Worm (Caenorhabditis elegans): Measurements from ENCODE around the gene zhit-1.

zhit-1 gene

DNA sequence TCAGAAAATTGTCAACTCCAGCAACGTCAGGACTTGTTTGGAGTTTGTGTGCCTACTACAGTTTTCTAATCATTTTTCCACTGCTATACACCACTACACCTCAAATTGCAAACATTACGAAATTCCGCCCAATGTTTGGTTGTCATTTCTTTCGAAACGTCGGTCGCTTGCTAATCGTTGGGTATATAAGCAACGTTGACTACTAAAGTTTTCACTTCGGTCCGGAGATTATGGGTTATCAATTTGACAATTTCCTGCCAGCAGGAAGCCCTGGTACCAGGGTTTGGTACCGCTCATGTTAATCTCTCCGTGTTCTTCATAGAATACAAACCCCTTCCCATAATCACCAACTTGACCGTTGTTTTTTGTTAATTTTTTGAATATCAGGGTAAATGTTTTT, 20.3 kb downstream of the zhit-1 start (continued):
- 0 out of 2 replicates have a peak, but pooled peaks have one; percentile 63 for TF ChIP-seq egl-43 (GFP tag; IDR thresholded peaks at IDR 0.05)
- TF ChIP-seq mxl-3 (GFP tag; optimal IDR thresholded peaks at IDR 0.05): peak; percentile 35
- TF ChIP-seq dmd-8 (GFP tag; IDR thresholded peaks at IDR 0.05): peak; percentile 68; the same call in 1 of the 2 replicates
- TF ChIP-seq daf-16 (GFP tag; optimal IDR thresholded peaks at IDR 0.05): peak in 1 of 2 experiments; percentile 44
- TF ChIP-seq daf-16 (tag; optimal IDR thresholded peaks at IDR 0.05): peak; percentile 90
- no peak for TF ChIP-seq hlh-11 (tag; optimal IDR thresholded peaks at IDR 0.05)
- peak; percentile 98 for TF ChIP-seq aha-1 (tag)
- no peak for TF ChIP-seq ZK337.2 (GFP tag; IDR thresholded peaks at IDR 0.05)
- TF ChIP-seq unc-39 (tag; optimal IDR thresholded peaks at IDR 0.05): no peak
- 0 out of 2 replicates have a peak, but pooled peaks have one; percentile 56 for TF ChIP-seq daf-19 (GFP tag; conservative IDR thresholded peaks at IDR 0.05)
- TF ChIP-seq lin-38 (GFP tag; IDR thresholded peaks at IDR 0.05): peak; percentile 54
- peak in 1 of 2 experiments; percentile 79 for TF ChIP-seq lsy-2 (tag; optimal IDR thresholded peaks at IDR 0.05)
- 0 out of 2 replicates have a peak, but pooled peaks have one; percentile 18 for TF ChIP-seq tra-1 (GFP tag; IDR thresholded peaks at IDR 0.05)
- no peak for TF ChIP-seq nhr-111 (GFP tag; optimal IDR thresholded peaks at IDR 0.05)
- peak; percentile 25 for TF ChIP-seq nhr-77 (tag; optimal IDR thresholded peaks at IDR 0.05)
- TF ChIP-seq ceh-82 (tag; optimal IDR thresholded peaks at IDR 0.05): no peak

- peak; percentile 76 for TF ChIP-seq fkh-10 (GFP tag; optimal IDR thresholded peaks at IDR 0.05)
- no peak for TF ChIP-seq hlh-11 (tag; optimal IDR thresholded peaks at IDR 0.05)
Observed at ce11 chrV:5571691-5572090, 24.7 kb downstream of the zhit-1 start.

DNA sequence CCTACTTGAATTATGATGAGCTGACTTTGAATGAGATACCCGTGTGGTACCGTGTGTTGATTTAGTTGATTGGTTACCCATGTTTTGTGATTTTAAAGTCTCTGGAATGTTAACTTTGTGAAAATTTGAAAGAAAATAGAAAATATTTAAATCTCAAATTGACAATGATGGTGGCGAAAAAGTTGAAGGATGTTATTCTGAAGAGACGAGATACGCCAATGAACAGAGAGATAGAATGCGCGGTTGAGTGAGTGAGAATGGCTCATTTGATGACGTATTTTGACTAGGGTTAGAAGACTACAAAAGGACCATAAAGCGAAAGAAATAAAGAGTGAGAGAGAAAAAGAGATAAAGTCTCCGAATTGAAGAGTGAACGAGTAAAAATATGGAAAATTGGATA, 25.9 kb downstream of the zhit-1 start, which contains the start of gene glb-6:
glb-6 (minus strand) TSS at position 101 of the 400 bp plus-strand sequence.
- TF ChIP-seq Y75B8A.6 (GFP tag; IDR thresholded peaks at IDR 0.05) (no peak), nhr-11 (tag; optimal IDR thresholded peaks at IDR 0.05) (no peak), daf-12 (tag; optimal IDR thresholded peaks at IDR 0.05) (no peak), unc-62 (GFP tag; optimal IDR thresholded peaks at IDR 0.05 in 1 of 2) (no peak), unc-62 (tag; optimal IDR thresholded peaks at IDR 0.05) (no peak), spr-1 (tag; optimal IDR thresholded peaks at IDR 0.05) (no peak), fkh-10 (GFP tag; optimal IDR thresholded peaks at IDR 0.05) (peak; percentile 63), madf-5 (GFP tag; IDR thresholded peaks at IDR 0.05) (no peak)

DNA sequence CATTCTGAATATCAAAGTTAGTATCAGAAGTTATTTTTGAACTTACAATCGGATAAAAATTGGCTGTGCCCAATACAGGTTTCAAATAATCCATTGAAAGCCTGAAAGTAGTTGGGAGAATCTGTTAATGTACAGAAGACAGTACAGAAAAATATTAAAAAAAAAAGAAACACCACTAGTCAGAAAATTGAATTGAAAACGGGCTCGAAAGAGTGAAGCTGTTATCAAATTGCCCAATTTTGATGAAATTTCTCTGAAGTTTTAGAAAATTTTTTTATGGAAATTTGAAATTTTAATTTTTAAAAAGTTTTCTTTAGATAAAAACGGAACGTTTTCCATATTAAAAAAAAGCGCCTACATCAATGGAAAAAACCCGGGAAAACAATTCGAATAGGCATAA, 29.2 kb downstream of the zhit-1 start, which contains the start of gene C18C4.7:
C18C4.7 (minus strand) TSS at position 101 of the 400 bp plus-strand sequence.
- no peak for TF ChIP-seq snpc-1.2 (GFP tag; IDR thresholded peaks at IDR 0.05)
- no peak for TF ChIP-seq nhr-237 (tag; optimal IDR thresholded peaks at IDR 0.05)
- no peak for TF ChIP-seq dve-1 (tag; optimal IDR thresholded peaks at IDR 0.05; ENCODE audit: insufficient read depth)
- no peak for TF ChIP-seq ceh-62 (tag; optimal IDR thresholded peaks at IDR 0.05)
- no peak for TF ChIP-seq jun-1 (tag; optimal IDR thresholded peaks at IDR 0.05)
- no peak for TF ChIP-seq ceh-32 (tag; optimal IDR thresholded peaks at IDR 0.05; ENCODE audit: poor library complexity)
- TF ChIP-seq Y105C5A.15 (GFP tag; IDR thresholded peaks at IDR 0.05): no peak
- TF ChIP-seq ztf-7 (tag; optimal IDR thresholded peaks at IDR 0.05): no peak
- TF ChIP-seq cey-2 (tag; optimal IDR thresholded peaks at IDR 0.05; ENCODE audit: borderline replicate concordance, insufficient read depth): no peak
- TF ChIP-seq nhr-28 (tag; optimal IDR thresholded peaks at IDR 0.05): no peak
- no peak for TF ChIP-seq ces-1 (GFP tag; optimal IDR thresholded peaks at IDR 0.05)
- no peak for TF ChIP-seq Y75B8A.6 (GFP tag; IDR thresholded peaks at IDR 0.05)
- TF ChIP-seq dmd-8 (GFP tag; IDR thresholded peaks at IDR 0.05): no peak
- TF ChIP-seq mxl-2 (GFP tag; conservative IDR thresholded peaks at IDR 0.05): no peak
- no peak for TF ChIP-seq nhr-42 (GFP tag; IDR thresholded peaks at IDR 0.05)
- TF ChIP-seq mdt-29 (GFP tag; IDR thresholded peaks at IDR 0.05): no peak
- no peak for TF ChIP-seq vab-7 (GFP tag; IDR thresholded peaks at IDR 0.05)
- TF ChIP-seq ZK546.5 (tag; optimal IDR thresholded peaks at IDR 0.05): no peak
- TF ChIP-seq pha-4 (GFP tag; IDR thresholded peaks at IDR 0.05): no peak
- TF ChIP-seq pha-4 (tag; optimal IDR thresholded peaks at IDR 0.05): no peak
- TF ChIP-seq snpc-4 (tag; optimal IDR thresholded peaks at IDR 0.05): no peak
